Fruit fly (Drosophila melanogaster): Measurements from ENCODE around the gene robo3.

Gene robo3

dm6 chr2L:1312321-1312720 is 56.1 kb downstream of the robo3 start:
- TF ChIP-seq usp (GFP tag; optimal IDR thresholded peaks at IDR 0.05) = no peak
- no peak for TF ChIP-seq pan (optimal IDR thresholded peaks at IDR 0.05)
- no peak for TF ChIP-seq CG8478 (optimal IDR thresholded peaks at IDR 0.05)
- no peak for TF ChIP-seq EcR (GFP tag; optimal IDR thresholded peaks at IDR 0.05)
- no peak for TF ChIP-seq psq (optimal IDR thresholded peaks at IDR 0.05)
- TF ChIP-seq Dll (optimal IDR thresholded peaks at IDR 0.05) = no peak

- TF ChIP-seq CG8478 (optimal IDR thresholded peaks at IDR 0.05) (no peak), Dll (optimal IDR thresholded peaks at IDR 0.05) (no peak), psq (optimal IDR thresholded peaks at IDR 0.05) (no peak), usp (GFP tag; optimal IDR thresholded peaks at IDR 0.05) (no peak)
Measured at dm6 chr2L:1315283-1315682, 59.1 kb downstream of the robo3 start.

- TF ChIP-seq CG8478 (optimal IDR thresholded peaks at IDR 0.05) (no peak), EcR (GFP tag; optimal IDR thresholded peaks at IDR 0.05) (no peak), Dll (optimal IDR thresholded peaks at IDR 0.05) (no peak), usp (GFP tag; optimal IDR thresholded peaks at IDR 0.05) (no peak), psq (optimal IDR thresholded peaks at IDR 0.05) (no peak), pan (optimal IDR thresholded peaks at IDR 0.05) (no peak)
Measured at dm6 chr2L:1316422-1316821, 60.2 kb downstream of the robo3 start.

- TF ChIP-seq pan (optimal IDR thresholded peaks at IDR 0.05) (no peak), CG8478 (optimal IDR thresholded peaks at IDR 0.05) (no peak), psq (optimal IDR thresholded peaks at IDR 0.05) (no peak), EcR (GFP tag; optimal IDR thresholded peaks at IDR 0.05) (no peak), usp (GFP tag; optimal IDR thresholded peaks at IDR 0.05) (no peak), Dll (optimal IDR thresholded peaks at IDR 0.05) (no peak)
Measured at dm6 chr2L:1328861-1329260, 72.6 kb downstream of the robo3 start, which contains the start of gene a5. Gene a5, plus strand, starts transcription at chr2L:1329161.

- TF ChIP-seq psq (optimal IDR thresholded peaks at IDR 0.05) (no peak), CG8478 (optimal IDR thresholded peaks at IDR 0.05) (no peak), EcR (GFP tag; optimal IDR thresholded peaks at IDR 0.05) (no peak), Dll (optimal IDR thresholded peaks at IDR 0.05) (no peak), pan (optimal IDR thresholded peaks at IDR 0.05) (no peak), usp (GFP tag; optimal IDR thresholded peaks at IDR 0.05) (no peak)
Measured at dm6 chr2L:1333828-1334227, 77.6 kb downstream of the robo3 start, which contains the start of gene CG5440. Gene CG5440, plus strand, starts transcription at chr2L:1334128.

dm6 chr2L:1341995-1342394 is 85.8 kb downstream of the robo3 start, which contains the start of gene CG33923:
Gene CG33923, minus strand, starts transcription at chr2L:1342095.
- TF ChIP-seq EcR (GFP tag; optimal IDR thresholded peaks at IDR 0.05) = no peak
- TF ChIP-seq Dll (optimal IDR thresholded peaks at IDR 0.05) = no peak
- no peak for TF ChIP-seq psq (optimal IDR thresholded peaks at IDR 0.05)
- no peak for TF ChIP-seq usp (GFP tag; optimal IDR thresholded peaks at IDR 0.05)
- TF ChIP-seq CG8478 (optimal IDR thresholded peaks at IDR 0.05) = no peak
- TF ChIP-seq pan (optimal IDR thresholded peaks at IDR 0.05) = no peak

- no peak for TF ChIP-seq CG8478 (optimal IDR thresholded peaks at IDR 0.05)
- TF ChIP-seq EcR (GFP tag; optimal IDR thresholded peaks at IDR 0.05) = no peak
- TF ChIP-seq pan (optimal IDR thresholded peaks at IDR 0.05) = no peak
- TF ChIP-seq psq (optimal IDR thresholded peaks at IDR 0.05) = no peak
- TF ChIP-seq usp (GFP tag; optimal IDR thresholded peaks at IDR 0.05) = no peak
Measured at dm6 chr2L:1344071-1344470, 87.9 kb downstream of the robo3 start, which contains the start of the genes CG33922 and Cdlc2. Gene CG33922, minus strand, starts transcription at chr2L:1344171. Gene Cdlc2, plus strand, starts transcription at chr2L:1344400.

dm6 chr2L:1346034-1346433 is 89.8 kb downstream of the robo3 start:
- TF ChIP-seq CG8478 (optimal IDR thresholded peaks at IDR 0.05) (no peak), Dll (optimal IDR thresholded peaks at IDR 0.05) (no peak), pan (optimal IDR thresholded peaks at IDR 0.05) (no peak), psq (optimal IDR thresholded peaks at IDR 0.05) (no peak), EcR (GFP tag; optimal IDR thresholded peaks at IDR 0.05) (no peak), usp (GFP tag; optimal IDR thresholded peaks at IDR 0.05) (no peak)
